Worm (Caenorhabditis elegans) whole organism, late embryonic: ENCODE results near the gene C40A11.2.
"Not testable (repeated sequence)": the region's sequence is repeated elsewhere in the genome, so short reads cannot be mapped to it uniquely, and the experiment has no call there.

Source experiments
- che-1 ChIP-seq: sonication (generic microtip); optimal IDR thresholded peaks from 2 replicates; lab custom pipeline; 2016; ENCODE audit warnings: mild to moderate bottlenecking, missing genetic modification characterization, missing compliant biosample characterization
- dmd-4 ChIP-seq: sonication (generic microtip); optimal IDR thresholded peaks from 2 replicates; lab custom pipeline; 2016; ENCODE audit warnings: borderline replicate concordance, missing genetic modification characterization, missing compliant biosample characterization
- fax-1 ChIP-seq: sonication (generic microtip); optimal IDR thresholded peaks from 2 replicates; lab custom pipeline; 2016; ENCODE audit warnings: missing genotype, missing genetic modification characterization, missing compliant biosample characterization
- pqm-1 ChIP-seq: sonication (generic microtip); optimal IDR thresholded peaks from 2 replicates; lab custom pipeline; 2016; ENCODE audit warnings: missing genetic modification characterization, missing compliant biosample characterization

DNA sequence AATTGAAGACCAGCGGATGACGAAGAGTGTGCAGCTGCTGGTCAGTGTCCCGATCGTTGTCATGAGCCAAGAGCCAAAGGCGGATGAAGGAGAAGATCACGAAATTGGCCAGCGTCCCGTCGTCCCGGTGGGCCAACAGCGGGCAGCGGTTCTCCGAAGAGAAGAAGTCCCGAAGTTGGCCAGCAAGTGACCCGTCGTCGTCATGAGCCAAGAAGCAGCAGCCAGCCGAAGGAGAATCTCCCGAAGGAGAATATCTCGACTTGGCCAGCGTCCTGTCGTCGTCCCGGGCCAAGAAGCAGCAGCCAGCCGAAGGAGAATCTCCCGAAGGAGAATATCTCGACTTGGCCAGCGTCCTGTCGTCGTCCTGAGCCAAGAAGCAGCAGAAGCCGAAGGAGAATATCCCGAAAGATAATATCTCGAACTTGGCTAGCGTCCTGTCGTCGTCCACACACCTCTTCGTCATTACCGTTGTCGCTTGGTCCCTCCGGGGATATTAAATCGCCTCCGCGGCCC is 16.7 kb downstream of the C40A11.2 start, which contains the start of gene C33C12.11:
- not testable (repeated sequence) for TF ChIP-seq dmd-4 (tag; lab: Kevin White, UChicago); che-1 (tag; lab: Kevin White, UChicago); pqm-1; fax-1
